Worm (Caenorhabditis elegans): ENCODE data around the gene C26F1.3.

Gene C26F1.3

DNA sequence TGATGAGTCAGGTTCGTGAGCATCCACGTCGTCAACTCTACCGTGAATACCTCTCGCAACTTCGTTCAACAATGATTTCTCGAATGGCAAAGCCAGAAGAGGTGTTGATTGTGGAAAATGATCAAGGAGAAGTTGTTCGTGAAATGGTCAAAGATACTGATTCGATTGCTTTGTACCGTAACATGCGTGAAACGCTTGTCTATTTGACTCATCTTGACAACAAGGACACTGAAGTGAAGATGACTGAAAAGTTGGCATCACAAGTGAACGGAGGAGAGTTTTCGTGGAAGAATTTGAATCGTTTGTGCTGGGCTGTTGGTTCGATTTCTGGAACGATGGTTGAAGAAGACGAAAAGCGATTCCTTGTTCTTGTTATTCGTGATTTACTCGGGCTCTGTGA is 29.5 kb downstream of the C26F1.3 start:
- TF ChIP-seq ZK185.1 (tag; optimal IDR thresholded peaks at IDR 0.05; ENCODE audit: poor library complexity, severe bottlenecking) = no peak
- no peak for TF ChIP-seq F33H1.4 (GFP tag; IDR thresholded peaks at IDR 0.05)
- no peak for TF ChIP-seq madf-8 (GFP tag; conservative IDR thresholded peaks at IDR 0.05)

DNA sequence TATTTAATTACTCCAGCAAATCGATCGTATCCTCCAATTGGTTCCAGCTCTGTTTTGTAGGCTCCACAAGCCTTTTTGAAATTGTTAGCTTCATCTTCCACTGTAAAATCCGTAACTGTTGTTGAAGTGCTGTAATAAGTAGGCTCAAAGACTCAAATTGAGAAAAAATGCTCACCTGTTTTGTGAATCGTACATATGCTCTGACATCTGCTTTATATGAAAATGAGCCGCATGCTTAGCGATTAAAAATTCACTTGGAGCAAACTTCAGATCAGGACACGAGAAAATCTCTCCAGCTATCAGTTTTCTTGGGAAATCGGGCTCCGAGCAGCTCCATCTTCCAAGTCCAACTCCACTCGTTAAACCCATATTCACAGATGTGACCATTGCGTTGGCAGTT is 31.3 kb downstream of the C26F1.3 start:
- TF ChIP-seq zfh-2 (GFP tag; conservative IDR thresholded peaks at IDR 0.05) (no peak), madf-6 (GFP tag; IDR thresholded peaks at IDR 0.05) (0 out of 2 replicates have a peak, but pooled peaks have one; percentile 15)

DNA sequence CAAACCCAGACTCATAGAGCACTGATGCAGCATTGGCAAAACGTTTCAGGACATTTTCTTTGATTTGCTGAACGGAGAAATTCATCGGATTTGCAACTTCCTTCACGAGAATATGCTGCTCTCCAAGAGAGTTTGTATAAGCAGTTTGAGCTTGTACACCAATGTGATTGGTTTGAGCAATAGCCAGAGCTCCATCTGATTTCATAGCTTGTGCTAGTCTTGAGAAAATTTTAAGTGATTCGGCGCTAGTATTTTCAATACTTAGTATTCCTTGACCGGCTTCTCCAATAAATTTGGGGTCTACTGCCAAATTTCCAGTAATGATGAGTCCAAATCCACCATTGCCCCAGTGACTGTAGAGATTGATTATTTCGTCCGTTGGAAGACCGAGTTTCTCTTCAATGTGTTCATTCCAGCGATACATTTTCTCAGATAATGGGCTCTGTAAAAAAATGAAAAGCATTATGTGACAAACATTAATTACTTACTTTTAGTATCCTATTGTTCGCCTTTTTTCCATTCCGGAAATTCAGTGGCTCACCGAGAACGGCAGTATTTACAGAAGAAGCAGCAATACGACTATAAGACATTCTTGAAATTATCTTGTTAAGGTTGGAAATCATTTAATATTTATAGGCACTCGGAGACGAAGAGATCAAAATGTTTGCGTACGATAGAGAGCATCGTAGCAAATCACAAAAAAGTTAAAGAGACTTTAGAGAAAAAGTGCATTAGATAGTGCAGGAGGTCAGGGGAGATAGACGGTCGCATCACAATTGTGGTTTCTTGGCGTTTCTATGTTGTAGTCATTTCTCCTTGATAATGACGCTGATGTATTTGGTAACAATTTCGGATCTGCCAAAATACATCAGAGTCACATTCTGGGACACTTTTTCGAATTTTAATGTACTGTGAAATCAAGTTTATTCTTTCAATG is 32.5 kb downstream of the C26F1.3 start, which contains the start of gene ZK742.3:
TSS of gene ZK742.3 (minus strand) at position 593 of the 937 bp plus-strand sequence.
- TF ChIP-seq ceh-27 (GFP tag; optimal IDR thresholded peaks at IDR 0.05) (no peak), nhr-80 (tag; optimal IDR thresholded peaks at IDR 0.05) (peak; percentile 63), zim-3 (tag; optimal IDR thresholded peaks at IDR 0.05) (no peak), hsf-1 (GFP tag; IDR thresholded peaks at IDR 0.05) (no peak), attf-5 (GFP tag; optimal IDR thresholded peaks at IDR 0.05) (peak; percentile 6), lin-26 (GFP tag; IDR thresholded peaks at IDR 0.05) (0 out of 2 replicates have a peak, but pooled peaks have one; percentile 20), F37B4.10 (GFP tag; IDR thresholded peaks at IDR 0.05) (no peak), cebp-1 (GFP tag; IDR thresholded peaks at IDR 0.05) (no peak), cebp-1 (tag; optimal IDR thresholded peaks at IDR 0.05) (peak; percentile 4), hmg-20 (GFP tag; IDR thresholded peaks at IDR 0.05) (no peak)

DNA sequence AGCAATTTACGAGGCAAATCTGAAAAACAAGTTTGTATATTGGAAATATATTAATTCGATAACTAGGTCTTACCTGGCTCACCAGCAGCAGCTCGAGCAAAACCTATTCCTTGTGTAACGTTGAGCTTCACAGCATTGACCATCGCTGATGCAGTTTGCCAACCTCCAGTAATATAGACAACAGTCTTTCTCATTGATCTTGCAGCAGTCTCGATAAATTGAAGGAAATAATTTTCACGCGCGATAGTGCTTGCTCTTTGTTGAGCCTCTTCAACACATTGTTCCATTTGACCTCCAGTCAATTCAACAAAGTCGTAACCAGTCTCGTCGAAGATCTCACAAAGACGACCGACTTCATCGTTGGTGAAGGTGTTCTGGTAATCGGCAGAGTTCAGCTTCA is 33.5 kb downstream of the C26F1.3 start:
- TF ChIP-seq Y56A3A.18 (GFP tag; IDR thresholded peaks at IDR 0.05) (no peak), ceh-58 (GFP tag; IDR thresholded peaks at IDR 0.05) (no peak)

DNA sequence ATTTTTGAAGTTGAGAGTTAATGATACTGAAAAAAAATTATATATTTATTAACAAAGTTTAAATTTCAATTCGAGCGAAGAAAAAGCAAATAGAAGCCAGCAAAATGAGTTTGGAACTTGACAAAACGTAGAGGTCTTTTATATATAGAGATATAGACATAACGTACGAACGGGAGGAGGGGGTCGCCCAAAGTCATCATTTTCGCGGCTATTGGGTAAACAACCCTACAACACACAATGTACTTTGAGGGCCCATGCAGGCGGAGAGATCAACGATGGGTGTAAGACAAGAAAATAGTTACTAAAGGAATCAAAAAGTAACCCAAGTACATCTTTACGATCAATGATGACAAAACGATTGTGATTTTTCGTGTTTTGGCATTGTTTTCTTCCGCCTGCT is 34.7 kb downstream of the C26F1.3 start, which contains the start of gene ZK742.4:
TSS of gene ZK742.4 (minus strand) at position 35 of the 400 bp plus-strand sequence.
- TF ChIP-seq attf-3 (GFP tag; conservative IDR thresholded peaks at IDR 0.05) (no peak), dpff-1 (tag; optimal IDR thresholded peaks at IDR 0.05) (no peak), hlh-26 (GFP tag; conservative IDR thresholded peaks at IDR 0.05) (no peak), Y53F4B.3 (GFP tag; IDR thresholded peaks at IDR 0.05) (no peak), atf-7 (tag; optimal IDR thresholded peaks at IDR 0.05) (no peak), sptf-2 (GFP tag; optimal IDR thresholded peaks at IDR 0.05) (no peak), zfh-2 (GFP tag; conservative IDR thresholded peaks at IDR 0.05) (no peak), ztf-3 (GFP tag; optimal IDR thresholded peaks at IDR 0.05) (no peak), zim-3 (tag; optimal IDR thresholded peaks at IDR 0.05) (no peak), mxl-1 (tag; optimal IDR thresholded peaks at IDR 0.05) (no peak), tbx-9 (tag; optimal IDR thresholded peaks at IDR 0.05; ENCODE audit: borderline replicate concordance) (no peak), ccch-3 (GFP tag; optimal IDR thresholded peaks at IDR 0.05) (no peak), B0035.1 (tag; optimal IDR thresholded peaks at IDR 0.05) (no peak), aptf-3 (GFP tag; IDR thresholded peaks at IDR 0.05) (no peak), F57C9.4 (tag; optimal IDR thresholded peaks at IDR 0.05) (no peak), nhr-90 (tag; optimal IDR thresholded peaks at IDR 0.05) (no peak)

Measured in whole organism, young adult.